Fruit fly (Drosophila melanogaster) whole organism, embryonic: ENCODE measurements around the gene mthl14.

Experiments
- ATbp ChIP-seq: fragments of 200-800 bp; sonication (Bioruptor generic); optimal IDR thresholded peaks from 2 replicates; lab custom pipeline; 2017; ENCODE audit warnings: missing biosample characterization, mild to moderate bottlenecking, missing genetic modification characterization, missing genetic modification reagents
- Atf-2 ChIP-seq: fragments of 200-800 bp; sonication (Bioruptor generic); optimal IDR thresholded peaks from 2 replicates; lab custom pipeline; 2016; ENCODE audit warnings: missing biosample characterization, missing genetic modification characterization
- B-H1 ChIP-seq: fragments of 200-800 bp; sonication (Bioruptor generic); IDR thresholded peaks from 3 replicates; pipeline ENCODE4 v1.3.6; 2022; ENCODE audit warnings: missing biosample characterization, missing genetic modification characterization
- CG10267 ChIP-seq: fragments of 200-800 bp; sonication (Bioruptor generic); optimal IDR thresholded peaks from 2 replicates; lab custom pipeline; 2018; ENCODE audit warnings: missing biosample characterization, mild to moderate bottlenecking, missing genetic modification characterization, moderate library complexity
- CG10321 ChIP-seq: fragments of 200-800 bp; sonication (Bioruptor generic); IDR thresholded peaks from 2 replicates; pipeline ENCODE4 v1.3.6; 2022; ENCODE audit warnings: missing biosample characterization, missing genetic modification characterization
- CG12391 ChIP-seq: fragments of 200-800 bp; sonication (Bioruptor generic); optimal IDR thresholded peaks from 3 replicates; lab custom pipeline; 2018; ENCODE audit warnings: missing biosample characterization, mild to moderate bottlenecking, missing genetic modification characterization, moderate library complexity
- CG13123 ChIP-seq: fragments of 200-800 bp; sonication (Bioruptor generic); optimal IDR thresholded peaks from 2 replicates; lab custom pipeline; 2016; ENCODE audit warnings: missing biosample characterization, missing genetic modification characterization
- CG13287 ChIP-seq: fragments of 200-800 bp; sonication (Bioruptor generic); IDR thresholded peaks from 2 replicates; pipeline ENCODE4 v1.3.6; 2022; ENCODE audit warnings: missing biosample characterization, missing genetic modification characterization; ENCODE audit not compliant: partially characterized antibody
- CG14014 ChIP-seq: fragments of 200-800 bp; sonication (Bioruptor generic); IDR thresholded peaks from 2 replicates; pipeline ENCODE4 v1.3.6; 2022; ENCODE audit warnings: missing biosample characterization, missing genetic modification characterization
- CG14710 ChIP-seq: fragments of 200-800 bp; sonication (Bioruptor generic); optimal IDR thresholded peaks from 3 replicates; lab custom pipeline; 2019; ENCODE audit warnings: missing biosample characterization, mild to moderate bottlenecking, missing genetic modification characterization, moderate library complexity
- CG30020 ChIP-seq: fragments of 200-800 bp; optimal IDR thresholded peaks from 2 replicates; lab custom pipeline; 2019; ENCODE audit warnings: missing biosample characterization, mild to moderate bottlenecking, missing genetic modification characterization, moderate library complexity
- CG3065 ChIP-seq: fragments of 200-800 bp; sonication (Bioruptor generic); optimal IDR thresholded peaks from 2 replicates; lab custom pipeline; 2016; ENCODE audit warnings: missing biosample characterization, missing genetic modification characterization
- CG31388 ChIP-seq: fragments of 200-800 bp; sonication (Bioruptor generic); optimal IDR thresholded peaks from 2 replicates; lab custom pipeline; 2016; ENCODE audit warnings: missing biosample characterization, missing genetic modification characterization
- CG32767 ChIP-seq: fragments of 200-800 bp; sonication (Bioruptor generic); IDR thresholded peaks from 2 replicates; pipeline ENCODE4 v1.3.6; 2022; ENCODE audit warnings: missing biosample characterization, missing genetic modification characterization
- CG33213 ChIP-seq: fragments of 200-800 bp; sonication (Bioruptor generic); optimal IDR thresholded peaks from 3 replicates; lab custom pipeline; 2016; ENCODE audit warnings: missing biosample characterization, missing genetic modification characterization
- CG3995 ChIP-seq: fragments of 200-800 bp; sonication (Bioruptor generic); optimal IDR thresholded peaks from 3 replicates; lab custom pipeline; 2016; ENCODE audit warnings: missing biosample characterization, missing genetic modification characterization
- CG5180 ChIP-seq: fragments of 200-800 bp; sonication (Bioruptor generic); optimal IDR thresholded peaks from 3 replicates; lab custom pipeline; 2017; ENCODE audit warnings: missing biosample characterization, missing genetic modification characterization, mild to moderate bottlenecking, moderate library complexity, missing genetic modification reagents
- CG7786 ChIP-seq: fragments of 200-800 bp; sonication (Bioruptor generic); optimal IDR thresholded peaks from 2 replicates; lab custom pipeline; 2016; ENCODE audit warnings: missing biosample characterization, missing genetic modification characterization
- CG8359 ChIP-seq: fragments of 200-800 bp; sonication (Bioruptor generic); optimal IDR thresholded peaks from 2 replicates; lab custom pipeline; 2017; ENCODE audit warnings: missing biosample characterization, mild to moderate bottlenecking, missing genetic modification characterization, borderline replicate concordance
- CG9876 ChIP-seq: fragments of 200-800 bp; sonication (Bioruptor generic); optimal IDR thresholded peaks from 2 replicates; lab custom pipeline; 2016; ENCODE audit warnings: missing biosample characterization, missing genetic modification characterization
- D ChIP-seq, 2 experiments: fragments of 200-800 bp in 1 of 2; fragments of >200 bp in 1 of 2; sonication (Bioruptor generic) in 1 of 2; optimal IDR thresholded peaks; 2 replicates in 1 of 2; 3 replicates in 1 of 2; lab custom pipeline; 2017; ENCODE audit warnings: mild to moderate bottlenecking in 1 of 2, missing biosample characterization in 1 of 2, missing genetic modification characterization in 1 of 2, missing genetic modification reagents in 1 of 2
- Hand ChIP-seq: fragments of 200-800 bp; sonication (Bioruptor generic); optimal IDR thresholded peaks from 2 replicates; lab custom pipeline; 2017; ENCODE audit warnings: mild to moderate bottlenecking, missing biosample characterization, missing genetic modification reagents, missing genetic modification characterization
- Hey ChIP-seq: fragments of 200-800 bp; sonication (Bioruptor generic); optimal IDR thresholded peaks from 3 replicates; lab custom pipeline; 2018; ENCODE audit warnings: missing biosample characterization, mild to moderate bottlenecking, missing genetic modification characterization
- NC2β ChIP-seq: fragments of 200-800 bp; sonication (Bioruptor generic); optimal IDR thresholded peaks from 2 replicates; lab custom pipeline; 2016; ENCODE audit warnings: missing biosample characterization, missing genetic modification characterization
- Nf-YA ChIP-seq: fragments of 200-800 bp; sonication (Bioruptor generic); IDR thresholded peaks from 2 replicates; pipeline ENCODE4 v1.3.6; 2022; ENCODE audit warnings: missing biosample characterization, missing genetic modification characterization
- Optix ChIP-seq: fragments of 200-800 bp; sonication (Bioruptor generic); IDR thresholded peaks from 3 replicates; pipeline ENCODE4 v1.3.6; 2022; ENCODE audit warnings: missing biosample characterization, missing genetic modification characterization
- Spps ChIP-seq: fragments of 200-800 bp; sonication (Bioruptor generic); optimal IDR thresholded peaks from 2 replicates; lab custom pipeline; 2018; ENCODE audit warnings: missing biosample characterization, mild to moderate bottlenecking, missing genetic modification characterization
- bigmax ChIP-seq: fragments of 200-800 bp; sonication (Bioruptor generic); optimal IDR thresholded peaks from 2 replicates; lab custom pipeline; 2018; ENCODE audit warnings: missing biosample characterization, mild to moderate bottlenecking, missing genetic modification characterization
- cato ChIP-seq: fragments of 200-800 bp; sonication (Bioruptor generic); optimal IDR thresholded peaks from 2 replicates; lab custom pipeline; 2016; ENCODE audit warnings: missing biosample characterization, missing genetic modification characterization, borderline replicate concordance
- caup ChIP-seq: fragments of 200-800 bp; sonication (Bioruptor generic); optimal IDR thresholded peaks from 3 replicates; lab custom pipeline; 2017; ENCODE audit warnings: missing biosample characterization, mild to moderate bottlenecking, missing genetic modification characterization, moderate library complexity; ENCODE audit not compliant: severe bottlenecking
- chm ChIP-seq: fragments of 200-800 bp; sonication (Bioruptor generic); IDR thresholded peaks from 2 replicates; pipeline ENCODE4 v1.3.6; 2022; ENCODE audit warnings: missing biosample characterization, missing genetic modification characterization
- ci ChIP-seq: fragments of 200-800 bp; sonication (Bioruptor generic); IDR thresholded peaks from 3 replicates; pipeline ENCODE4 v1.3.6; 2022; ENCODE audit warnings: missing biosample characterization, missing genetic modification characterization
- cwo ChIP-seq: fragments of 200-800 bp; sonication (Bioruptor generic); optimal IDR thresholded peaks from 3 replicates; lab custom pipeline; 2017; ENCODE audit warnings: missing biosample characterization, missing genetic modification characterization, mild to moderate bottlenecking, moderate library complexity, missing genetic modification reagents
- ewg ChIP-seq: fragments of 200-800 bp; sonication (Bioruptor generic); optimal IDR thresholded peaks from 3 replicates; lab custom pipeline; 2017; ENCODE audit warnings: mild to moderate bottlenecking, missing biosample characterization, missing genetic modification reagents, missing genetic modification characterization
- fd102C ChIP-seq: fragments of 200-800 bp; sonication (Bioruptor generic); optimal IDR thresholded peaks from 2 replicates; lab custom pipeline; 2018; ENCODE audit warnings: missing biosample characterization, mild to moderate bottlenecking, missing genetic modification characterization, moderate library complexity
- gfzf ChIP-seq: fragments of 200-800 bp; sonication (Bioruptor generic); optimal IDR thresholded peaks from 2 replicates; lab custom pipeline; 2016; ENCODE audit warnings: missing biosample characterization, mild to moderate bottlenecking, missing genetic modification characterization, moderate library complexity
- maf-S ChIP-seq: fragments of 200-800 bp; sonication (Bioruptor generic); optimal IDR thresholded peaks from 2 replicates; lab custom pipeline; 2016; ENCODE audit warnings: missing biosample characterization, missing genetic modification characterization
- nerfin-2 ChIP-seq: fragments of 200-800 bp; sonication (Bioruptor generic); IDR thresholded peaks from 2 replicates; pipeline ENCODE4 v1.3.6; 2022; ENCODE audit warnings: missing biosample characterization, missing genetic modification characterization; ENCODE audit not compliant: partially characterized antibody
- phol ChIP-seq: fragments of 200-800 bp; sonication (Bioruptor generic); optimal IDR thresholded peaks from 3 replicates; lab custom pipeline; 2018; ENCODE audit warnings: missing biosample characterization, mild to moderate bottlenecking, missing genetic modification characterization, moderate library complexity
- repo ChIP-seq: fragments of 200-800 bp; sonication (Bioruptor generic); optimal IDR thresholded peaks from 2 replicates; lab custom pipeline; 2016; ENCODE audit warnings: missing biosample characterization, missing genetic modification characterization
- row ChIP-seq: fragments of 200-800 bp; sonication (Bioruptor generic); IDR thresholded peaks from 3 replicates; pipeline ENCODE4 v1.3.6; 2022; ENCODE audit warnings: missing biosample characterization, missing genetic modification characterization
- sc ChIP-seq, 3 experiments: fragments of >200 bp in 2 of 3; fragments of 200-800 bp in 1 of 3; sonication (Bioruptor generic) in 1 of 3; optimal IDR thresholded peaks; 2 replicates in 2 of 3; 3 replicates in 1 of 3; lab custom pipeline; 2017; ENCODE audit warnings: mild to moderate bottlenecking in 1 of 3, missing biosample characterization in 1 of 3, missing genetic modification characterization in 1 of 3, missing genetic modification reagents in 1 of 3
- sens-2 ChIP-seq: fragments of 200-800 bp; sonication (Bioruptor generic); IDR thresholded peaks from 2 replicates; pipeline ENCODE4 v1.3.6; 2022; ENCODE audit warnings: missing biosample characterization, missing genetic modification characterization
- shn ChIP-seq: fragments of 200-800 bp; sonication (Bioruptor generic); optimal IDR thresholded peaks from 3 replicates; lab custom pipeline; 2016; ENCODE audit warnings: missing biosample characterization, missing genetic modification characterization
- sim ChIP-seq: fragments of 200-800 bp; sonication (Bioruptor generic); IDR thresholded peaks from 2 replicates; pipeline ENCODE4 v1.3.6; 2022; ENCODE audit warnings: missing biosample characterization, missing genetic modification characterization
- toy ChIP-seq: fragments of 200-800 bp; sonication (Bioruptor generic); IDR thresholded peaks from 2 replicates; pipeline ENCODE4 v1.3.6; 2022; ENCODE audit warnings: missing biosample characterization, missing genetic modification characterization
- trem ChIP-seq: fragments of 200-800 bp; optimal IDR thresholded peaks from 3 replicates; lab custom pipeline; 2019; ENCODE audit warnings: missing biosample characterization, mild to moderate bottlenecking, missing genetic modification characterization, moderate library complexity
- unpg ChIP-seq: fragments of 200-800 bp; sonication (Bioruptor generic); optimal IDR thresholded peaks from 3 replicates; lab custom pipeline; 2018; ENCODE audit warnings: missing biosample characterization, mild to moderate bottlenecking, missing genetic modification characterization, moderate library complexity

Gene mthl14

DNA sequence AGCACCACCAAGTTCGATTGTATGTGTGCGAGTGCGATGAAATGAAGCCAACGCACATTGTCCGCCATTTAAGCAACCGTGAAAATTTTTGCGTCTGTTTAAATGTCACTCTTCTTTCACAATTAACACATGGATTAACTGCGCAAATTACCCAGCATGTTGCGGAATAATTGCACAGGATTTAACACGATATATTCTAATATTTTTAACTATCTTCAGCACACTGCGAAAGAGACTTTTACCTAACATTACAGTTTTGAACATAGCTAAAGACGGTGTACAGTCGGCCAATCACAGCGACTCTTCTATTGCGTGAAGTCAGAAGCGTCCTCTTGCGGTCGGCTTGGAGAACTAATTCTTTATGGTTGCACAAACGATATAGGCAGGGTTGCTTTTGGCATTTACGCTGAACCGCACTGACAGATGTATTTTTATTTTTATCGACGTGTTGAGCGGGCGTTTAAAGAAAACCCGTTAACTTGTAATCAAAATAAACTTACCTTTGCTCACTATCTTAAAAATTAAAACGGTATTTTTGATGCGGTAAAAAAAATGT is 569 bp upstream of the mthl14 start (continued):
- TF ChIP-seq caup (GFP tag; lab: Kevin White, UChicago) (no peak), trem (tag; lab: Kevin White, UChicago) (peak; percentile 83), CG32767 (GFP tag; lab: Robert Waterston, UW) (peak; percentile 33; the same call in 1 of the 2 replicates), Optix (GFP tag; lab: Robert Waterston, UW) (no peak), CG31388 (GFP tag; lab: Kevin White, UChicago) (no peak), Hey (tag; lab: Kevin White, UChicago) (no peak), CG13287 (GFP tag; lab: Robert Waterston, UW) (peak; percentile 66; the same call in 1 of the 2 replicates), sc (optimal IDR thresholded peaks at IDR 0.05; lab: Kevin White, UChicago) (no peak), sc (GFP tag; optimal IDR thresholded peaks at IDR 0.05; lab: Kevin White, UChicago) (peak; percentile 25), ci (GFP tag; lab: Robert Waterston, UW) (peak; percentile 84), CG8359 (GFP tag; lab: Kevin White, UChicago) (no peak), CG10267 (tag; lab: Kevin White, UChicago) (peak; percentile 64), chm (GFP tag; lab: Robert Waterston, UW) (peak; percentile 42; the same call in 1 of the 2 replicates), repo (GFP tag; lab: Kevin White, UChicago) (peak; percentile 32), cato (no peak), cwo (GFP tag; lab: Kevin White, UChicago) (no peak), NC2β (GFP tag; lab: Kevin White, UChicago) (peak; percentile 68), CG10321 (no peak), ATbp (GFP tag; lab: Kevin White, UChicago) (no peak), CG3995 (peak; percentile 20), CG14710 (peak; percentile 69), Nf-YA (GFP tag; lab: Robert Waterston, UW) (peak; percentile 87), nerfin-2 (peak; percentile 55), CG7786 (GFP tag; lab: Kevin White, UChicago) (peak; percentile 21), phol (peak; percentile 86), Hand (GFP tag; lab: Kevin White, UChicago) (no peak), CG33213 (GFP tag; lab: Kevin White, UChicago) (peak; percentile 89), Spps (tag; lab: Kevin White, UChicago) (no peak), bigmax (GFP tag; lab: Kevin White, UChicago) (peak; percentile 54), maf-S (GFP tag; lab: Kevin White, UChicago) (no peak), D (optimal IDR thresholded peaks at IDR 0.05; lab: Kevin White, UChicago) (no peak), D (GFP tag; optimal IDR thresholded peaks at IDR 0.05; lab: Kevin White, UChicago) (no peak), CG3065 (GFP tag; lab: Kevin White, UChicago) (peak; percentile 24), CG9876 (peak; percentile 44), toy (no peak), CG5180 (GFP tag; lab: Kevin White, UChicago) (peak; percentile 85), shn (GFP tag; lab: Kevin White, UChicago) (peak; percentile 11), fd102C (GFP tag; lab: Kevin White, UChicago) (no peak), sim (GFP tag; lab: Robert Waterston, UW) (no peak), CG30020 (tag; lab: Kevin White, UChicago) (peak; percentile 73), Atf-2 (GFP tag; lab: Kevin White, UChicago) (peak; percentile 50), gfzf (GFP tag; lab: Kevin White, UChicago) (peak; percentile 49), unpg (GFP tag; lab: Kevin White, UChicago) (no peak), B-H1 (no peak), row (GFP tag; lab: Robert Waterston, UW) (peak; percentile 50), ewg (GFP tag; lab: Kevin White, UChicago) (no peak), sens-2 (GFP tag; lab: Robert Waterston, UW) (0 out of 2 replicates have a peak, but pooled peaks have one; percentile 16), CG12391 (tag; lab: Kevin White, UChicago) (no peak), CG14014 (GFP tag; lab: Robert Waterston, UW) (peak; percentile 60), CG13123 (no peak)
